Worm (Caenorhabditis elegans): Measurements from ENCODE around the gene C26H9A.3.

Gene C26H9A.3

DNA sequence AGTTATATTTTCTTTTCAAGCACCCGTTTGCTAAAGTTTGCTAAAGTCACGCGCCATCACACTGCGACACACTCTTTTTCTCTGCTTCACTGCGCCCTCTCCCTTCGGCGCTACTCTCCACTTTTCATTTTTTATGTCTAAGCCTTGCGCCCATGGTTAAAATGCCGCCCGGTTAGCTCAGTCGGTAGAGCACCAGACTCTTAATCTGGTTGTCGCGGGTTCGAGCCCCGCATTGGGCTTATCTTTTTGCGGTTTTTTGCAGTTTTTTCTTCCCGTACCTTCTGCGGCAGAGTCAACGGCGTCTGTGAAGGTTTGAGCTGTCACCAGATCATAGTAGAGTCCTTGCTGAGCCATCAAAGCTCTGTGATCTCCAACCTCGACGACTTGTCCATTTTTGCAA lies 44.6 kb downstream of the C26H9A.3 start (continued):
- TF ChIP-seq ceh-79 (tag; optimal IDR thresholded peaks at IDR 0.05) (no peak), attf-5 (GFP tag; optimal IDR thresholded peaks at IDR 0.05) (peak; percentile 76), dox-1 (GFP tag; IDR thresholded peaks at IDR 0.05) (peak; percentile 86), lin-26 (GFP tag; IDR thresholded peaks at IDR 0.05) (peak; percentile 89), ztf-18 (tag; optimal IDR thresholded peaks at IDR 0.05) (peak; percentile 62), lsy-27 (tag; optimal IDR thresholded peaks at IDR 0.05; ENCODE audit: borderline replicate concordance, insufficient read depth) (no peak), lag-1 (GFP tag; IDR thresholded peaks at IDR 0.05) (no peak), nhr-90 (tag; optimal IDR thresholded peaks at IDR 0.05) (peak; percentile 78), nhr-27 (tag; optimal IDR thresholded peaks at IDR 0.05) (peak; percentile 17), F22D6.2 (tag; optimal IDR thresholded peaks at IDR 0.05) (no peak), ekl-4 (GFP tag; IDR thresholded peaks at IDR 0.05) (peak; percentile 68), madf-3 (GFP tag; IDR thresholded peaks at IDR 0.05) (peak; percentile 57; the same call in 1 of the 2 replicates), ztf-6 (GFP tag; IDR thresholded peaks at IDR 0.05) (no peak), attf-3 (GFP tag; conservative IDR thresholded peaks at IDR 0.05) (peak; percentile 66), Y79H2A.3 (GFP tag; conservative IDR thresholded peaks at IDR 0.05) (no peak), hmg-1.2 (GFP tag; IDR thresholded peaks at IDR 0.05) (peak; percentile 89)

DNA sequence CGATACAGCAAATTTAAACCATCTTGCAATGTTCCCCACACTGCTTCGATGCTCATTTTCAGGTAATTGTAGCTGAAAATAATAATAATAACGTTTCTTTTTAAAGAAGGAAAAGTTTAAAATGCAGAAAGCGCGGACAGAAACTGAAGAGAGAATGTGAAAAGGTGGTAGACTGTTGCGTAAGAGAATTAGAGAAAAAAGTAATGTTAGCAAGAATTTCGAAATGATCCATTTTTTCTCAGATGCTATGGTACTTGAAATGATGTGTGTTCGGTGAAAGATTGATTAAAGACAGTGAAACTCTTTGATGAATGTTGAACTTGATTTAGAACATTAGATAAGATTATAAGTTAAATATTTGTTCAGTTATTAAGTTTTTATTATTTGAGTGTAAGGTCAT lies 48.8 kb downstream of the C26H9A.3 start, which contains the start of gene cul-6:
Gene cul-6, minus strand, starts transcription at position 79 of the 400 bp plus-strand sequence.
- TF ChIP-seq cebp-1 (GFP tag; IDR thresholded peaks at IDR 0.05) (no peak), cebp-1 (tag; optimal IDR thresholded peaks at IDR 0.05) (peak; percentile 55), let-607 (tag; optimal IDR thresholded peaks at IDR 0.05) (no peak)

Measured in whole organism, young adult.